Worm (Caenorhabditis elegans): Measurements from ENCODE around the gene srbc-6.

Gene srbc-6

ce11 chrV:3128803-3129202 is 41.1 kb upstream of the srbc-6 start, which contains the start of gene tat-6:
TSS of gene tat-6 (plus strand) at chrV:3129103.
- TF ChIP-seq mls-2 (tag; optimal IDR thresholded peaks at IDR 0.05) (no peak), unc-39 (tag; optimal IDR thresholded peaks at IDR 0.05) (no peak), elt-1 (tag; optimal IDR thresholded peaks at IDR 0.05; ENCODE audit: borderline replicate concordance, insufficient read depth) (no peak), cnd-1 (tag; optimal IDR thresholded peaks at IDR 0.05) (no peak), ceh-43 (GFP tag; optimal IDR thresholded peaks at IDR 0.05) (no peak), nhr-12 (tag; optimal IDR thresholded peaks at IDR 0.05) (no peak), sem-2 (GFP tag; optimal IDR thresholded peaks at IDR 0.05) (no peak), ces-1 (GFP tag; optimal IDR thresholded peaks at IDR 0.05) (no peak), elt-3 (tag; optimal IDR thresholded peaks at IDR 0.05) (no peak), unc-120 (tag; optimal IDR thresholded peaks at IDR 0.05; ENCODE audit: poor library complexity, severe bottlenecking) (no peak), nhr-28 (tag; optimal IDR thresholded peaks at IDR 0.05) (no peak), ceh-83 (GFP tag; optimal IDR thresholded peaks at IDR 0.05) (no peak)

ce11 chrV:3132116-3132515 is 37.8 kb upstream of the srbc-6 start:
- TF ChIP-seq mls-2 (tag; optimal IDR thresholded peaks at IDR 0.05), result peak; percentile 34
- no peak for TF ChIP-seq mep-1 (tag; optimal IDR thresholded peaks at IDR 0.05)

- TF ChIP-seq cnd-1 (tag; optimal IDR thresholded peaks at IDR 0.05) (no peak), snpc-4 (tag; optimal IDR thresholded peaks at IDR 0.05) (no peak), mep-1 (tag; optimal IDR thresholded peaks at IDR 0.05) (no peak), nhr-237 (tag; optimal IDR thresholded peaks at IDR 0.05) (no peak), lin-13 (tag; optimal IDR thresholded peaks at IDR 0.05) (no peak), ceh-43 (GFP tag; optimal IDR thresholded peaks at IDR 0.05) (no peak), ceh-39 (tag; optimal IDR thresholded peaks at IDR 0.05) (no peak), ham-2 (GFP tag; optimal IDR thresholded peaks at IDR 0.05) (no peak), bed-3 (GFP tag; optimal IDR thresholded peaks at IDR 0.05) (no peak), blmp-1 (tag; optimal IDR thresholded peaks at IDR 0.05) (no peak), unc-120 (tag; optimal IDR thresholded peaks at IDR 0.05; ENCODE audit: poor library complexity, severe bottlenecking) (no peak)
Observed at ce11 chrV:3133293-3133755, 36.6 kb upstream of the srbc-6 start, which contains the start of gene F02C9.2. TSS of gene F02C9.2 (plus strand) at chrV:3133705.

ce11 chrV:3138488-3138887 is 31.4 kb upstream of the srbc-6 start, which contains the start of the genes irld-3 and F02C9.1:
TSS of gene irld-3 (minus strand) at chrV:3138588.
TSS of gene F02C9.1 (plus strand) at chrV:3138703.
- TF ChIP-seq hlh-1 (tag; optimal IDR thresholded peaks at IDR 0.05) (no peak), ceh-43 (GFP tag; optimal IDR thresholded peaks at IDR 0.05) (no peak), M03D4.4 (tag; optimal IDR thresholded peaks at IDR 0.05) (no peak), lsy-2 (tag; optimal IDR thresholded peaks at IDR 0.05) (no peak), ces-1 (GFP tag; optimal IDR thresholded peaks at IDR 0.05) (no peak), ztf-11 (tag; optimal IDR thresholded peaks at IDR 0.05) (no peak)

ce11 chrV:3141190-3141589 is 28.7 kb upstream of the srbc-6 start, which contains the start of gene srab-9:
TSS of gene srab-9 (minus strand) at chrV:3141290.
- TF ChIP-seq M03D4.4 (tag; optimal IDR thresholded peaks at IDR 0.05) (no peak), bed-3 (GFP tag; optimal IDR thresholded peaks at IDR 0.05) (no peak), lin-32 (GFP tag; optimal IDR thresholded peaks at IDR 0.05) (no peak), drap-1 (GFP tag; optimal IDR thresholded peaks at IDR 0.05) (no peak), blmp-1 (tag; optimal IDR thresholded peaks at IDR 0.05) (no peak), sem-2 (GFP tag; optimal IDR thresholded peaks at IDR 0.05) (no peak), tbx-8 (GFP tag; optimal IDR thresholded peaks at IDR 0.05) (no peak), elt-3 (tag; optimal IDR thresholded peaks at IDR 0.05) (no peak), nhr-237 (tag; optimal IDR thresholded peaks at IDR 0.05) (no peak), sptf-1 (tag; optimal IDR thresholded peaks at IDR 0.05) (no peak)

ce11 chrV:3144494-3144893 is 25.4 kb upstream of the srbc-6 start, which contains the start of gene srab-10:
TSS of gene srab-10 (minus strand) at chrV:3144594.
- TF ChIP-seq ceh-39 (tag; optimal IDR thresholded peaks at IDR 0.05) (no peak), nhr-237 (tag; optimal IDR thresholded peaks at IDR 0.05) (no peak), hlh-1 (tag; optimal IDR thresholded peaks at IDR 0.05) (no peak)
